Worm (Caenorhabditis elegans) whole organism, L1 larva: Measurements from ENCODE around the gene csn-4.

Source experiments
- aly-2 ChIP-seq: fragments of 150-350 bp; optimal IDR thresholded peaks from 2 replicates; lab custom pipeline; 2014; ENCODE audit warnings: missing biosample characterization, missing genetic modification characterization
- nhr-12 ChIP-seq: sonication (generic microtip); optimal IDR thresholded peaks from 2 replicates; lab custom pipeline; 2017; ENCODE audit warnings: missing biosample characterization, missing genetic modification characterization
- nhr-237 ChIP-seq: fragments of 150-350 bp; optimal IDR thresholded peaks from 2 replicates; lab custom pipeline; 2014; ENCODE audit warnings: missing biosample characterization, missing genetic modification characterization
- pax-3 ChIP-seq: fragments of 200-800 bp; sonication (Bioruptor generic); optimal IDR thresholded peaks from 2 replicates; lab custom pipeline; 2018; ENCODE audit warnings: mild to moderate bottlenecking, missing genetic modification characterization, moderate library complexity, missing compliant biosample characterization
- snpc-4 ChIP-seq: fragments of 150-350 bp; optimal IDR thresholded peaks from 2 replicates; lab custom pipeline; 2014; ENCODE audit warnings: missing biosample characterization, missing genetic modification characterization
- sptf-1 ChIP-seq: fragments of 150-350 bp; optimal IDR thresholded peaks from 2 replicates; lab custom pipeline; 2014; ENCODE audit warnings: missing biosample characterization, missing genetic modification characterization
- unc-62 ChIP-seq: fragments of 150-350 bp; optimal IDR thresholded peaks from 2 replicates; lab custom pipeline; 2014; ENCODE audit warnings: missing biosample characterization, missing genetic modification reagents, missing genetic modification characterization
- vab-15 ChIP-seq: sonication (generic microtip); optimal IDR thresholded peaks from 2 replicates; lab custom pipeline; 2017; ENCODE audit warnings: missing genotype, mild to moderate bottlenecking, missing genetic modification characterization, missing compliant biosample characterization
- ztf-11 ChIP-seq, 2 experiments: sonication (generic microtip); optimal IDR thresholded peaks; 2 replicates each; lab custom pipeline; 2016 to 2017; ENCODE audit warnings: missing genetic modification characterization in 2 of 2, missing biosample characterization in 1 of 2, missing compliant biosample characterization in 1 of 2
- ztf-4 ChIP-seq: fragments of 150-350 bp; optimal IDR thresholded peaks from 2 replicates; lab custom pipeline; 2014; ENCODE audit warnings: missing biosample characterization, missing genetic modification characterization

ce11 chrIV:1040537-1040936 is 46.3 kb downstream of the csn-4 start:
- TF ChIP-seq vab-15 (tag; lab: Kevin White, UChicago) (no peak), pax-3 (tag; lab: Kevin White, UChicago) (no peak), nhr-237 (no peak), ztf-4 (tag; lab: Kevin White, UChicago) (no peak), unc-62 (GFP tag; lab: Kevin White, UChicago) (no peak), sptf-1 (tag; lab: Kevin White, UChicago) (no peak), ztf-11 (tag; optimal IDR thresholded peaks at IDR 0.05; lab: Kevin White, UChicago) (no peak), snpc-4 (tag; lab: Kevin White, UChicago) (no peak), aly-2 (no peak), nhr-12 (tag; lab: Kevin White, UChicago) (no peak)
